Fruit fly (Drosophila melanogaster): ENCODE data around the gene CG8036.
A peak's percentile ranks its signal among the peaks of the same experiment; 100 is the strongest.

The CG8036 gene

dm6 chr3R:8700660-8701059 is 33.0 kb downstream of the CG8036 start:
- TF ChIP-seq CG5204 (GFP tag; optimal IDR thresholded peaks at IDR 0.05) (no peak), cnc (optimal IDR thresholded peaks at IDR 0.05) (no peak), Mnt (GFP tag; optimal IDR thresholded peaks at IDR 0.05) (no peak), CG7101 (tag; optimal IDR thresholded peaks at IDR 0.05) (no peak), CG33017 (tag; optimal IDR thresholded peaks at IDR 0.05) (no peak), ovo (GFP tag; optimal IDR thresholded peaks at IDR 0.05) (no peak), kay (GFP tag; ENCODE audit: borderline replicate concordance) (no peak), tj (GFP tag; optimal IDR thresholded peaks at IDR 0.05) (no peak), CG7045 (GFP tag; optimal IDR thresholded peaks at IDR 0.05) (no peak), cic (GFP tag; optimal IDR thresholded peaks at IDR 0.05) (no peak), Hr96 (GFP tag; optimal IDR thresholded peaks at IDR 0.05) (no peak), toe (GFP tag; optimal IDR thresholded peaks at IDR 0.05) (no peak), Clk (GFP tag; optimal IDR thresholded peaks at IDR 0.05) (no peak), bab1 (GFP tag; optimal IDR thresholded peaks at IDR 0.05) (no peak), CG14711 (tag; optimal IDR thresholded peaks at IDR 0.05) (no peak), pad (GFP tag; optimal IDR thresholded peaks at IDR 0.05) (no peak), CG11617 (GFP tag; optimal IDR thresholded peaks at IDR 0.05) (no peak)

- no peak for TF ChIP-seq toe (GFP tag; optimal IDR thresholded peaks at IDR 0.05)
- no peak for TF ChIP-seq Mnt (GFP tag; optimal IDR thresholded peaks at IDR 0.05)
- no peak for TF ChIP-seq CG5204 (GFP tag; optimal IDR thresholded peaks at IDR 0.05)
- TF ChIP-seq pad (GFP tag; optimal IDR thresholded peaks at IDR 0.05) = no peak
- no peak for TF ChIP-seq CG7045 (GFP tag; optimal IDR thresholded peaks at IDR 0.05)
- TF ChIP-seq ovo (GFP tag; optimal IDR thresholded peaks at IDR 0.05) = no peak
- no peak for TF ChIP-seq tj (GFP tag; optimal IDR thresholded peaks at IDR 0.05)
- no peak for TF ChIP-seq kay (GFP tag; ENCODE audit: borderline replicate concordance)
These were observed 33.5 kb downstream of the CG8036 start for dm6 chr3R:8701197-8701596.

- TF ChIP-seq CG5204 (GFP tag; optimal IDR thresholded peaks at IDR 0.05) (no peak), CG7101 (tag; optimal IDR thresholded peaks at IDR 0.05) (no peak), kay (GFP tag; ENCODE audit: borderline replicate concordance) (no peak), Clk (GFP tag; optimal IDR thresholded peaks at IDR 0.05) (no peak)
These were observed 37.0 kb downstream of the CG8036 start for dm6 chr3R:8704669-8705068.

- no peak for TF ChIP-seq Hr96 (GFP tag; optimal IDR thresholded peaks at IDR 0.05)
- no peak for TF ChIP-seq Clk (GFP tag; optimal IDR thresholded peaks at IDR 0.05)
- no peak for TF ChIP-seq bab1 (GFP tag; optimal IDR thresholded peaks at IDR 0.05)
- TF ChIP-seq CG5204 (GFP tag; optimal IDR thresholded peaks at IDR 0.05) = no peak
- TF ChIP-seq kay (GFP tag; ENCODE audit: borderline replicate concordance) = no peak
- no peak for TF ChIP-seq cic (GFP tag; optimal IDR thresholded peaks at IDR 0.05)
- no peak for TF ChIP-seq Crg-1 (GFP tag; optimal IDR thresholded peaks at IDR 0.05)
- TF ChIP-seq tj (GFP tag; optimal IDR thresholded peaks at IDR 0.05) = no peak
- no peak for TF ChIP-seq ovo (GFP tag; optimal IDR thresholded peaks at IDR 0.05)
- no peak for TF ChIP-seq CG7101 (tag; optimal IDR thresholded peaks at IDR 0.05)
- TF ChIP-seq CG1620 (GFP tag; optimal IDR thresholded peaks at IDR 0.05) = no peak
- TF ChIP-seq cnc (optimal IDR thresholded peaks at IDR 0.05) = no peak
- TF ChIP-seq CG33017 (tag; optimal IDR thresholded peaks at IDR 0.05) = no peak
- TF ChIP-seq CG7045 (GFP tag; optimal IDR thresholded peaks at IDR 0.05) = no peak
These were observed 37.8 kb downstream of the CG8036 start for dm6 chr3R:8705323-8706097.

dm6 chr3R:8707166-8707565 is 39.5 kb downstream of the CG8036 start:
- no peak for TF ChIP-seq CG12768 (GFP tag; optimal IDR thresholded peaks at IDR 0.05)
- no peak for TF ChIP-seq cic (GFP tag; optimal IDR thresholded peaks at IDR 0.05)
- TF ChIP-seq Mnt (GFP tag; optimal IDR thresholded peaks at IDR 0.05) = no peak
- TF ChIP-seq CG14711 (tag; optimal IDR thresholded peaks at IDR 0.05) = no peak
- no peak for TF ChIP-seq pad (GFP tag; optimal IDR thresholded peaks at IDR 0.05)
- no peak for TF ChIP-seq cnc (optimal IDR thresholded peaks at IDR 0.05)
- TF ChIP-seq CG33017 (tag; optimal IDR thresholded peaks at IDR 0.05) = no peak
- TF ChIP-seq CG7101 (tag; optimal IDR thresholded peaks at IDR 0.05) = no peak
- no peak for TF ChIP-seq Hr96 (GFP tag; optimal IDR thresholded peaks at IDR 0.05)
- no peak for TF ChIP-seq CG11617 (GFP tag; optimal IDR thresholded peaks at IDR 0.05)
- TF ChIP-seq bab1 (GFP tag; optimal IDR thresholded peaks at IDR 0.05) = no peak
- no peak for TF ChIP-seq Clk (GFP tag; optimal IDR thresholded peaks at IDR 0.05)
- TF ChIP-seq toe (GFP tag; optimal IDR thresholded peaks at IDR 0.05) = no peak

- TF ChIP-seq Hr96 (GFP tag; optimal IDR thresholded peaks at IDR 0.05) = peak; percentile 83
- TF ChIP-seq CG5204 (GFP tag; optimal IDR thresholded peaks at IDR 0.05) = peak; percentile 1
- TF ChIP-seq CG12768 (GFP tag; optimal IDR thresholded peaks at IDR 0.05) = peak; percentile 21
- TF ChIP-seq bab1 (GFP tag; optimal IDR thresholded peaks at IDR 0.05) = peak; percentile 25
- no peak for TF ChIP-seq CG14711 (tag; optimal IDR thresholded peaks at IDR 0.05)
- peak; percentile 87 for TF ChIP-seq Mnt (GFP tag; optimal IDR thresholded peaks at IDR 0.05)
- TF ChIP-seq ovo (GFP tag; optimal IDR thresholded peaks at IDR 0.05) = peak; percentile 11
- peak; percentile 76 for TF ChIP-seq cic (GFP tag; optimal IDR thresholded peaks at IDR 0.05)
- TF ChIP-seq kay (GFP tag; ENCODE audit: borderline replicate concordance) = no peak
- TF ChIP-seq CG7101 (tag; optimal IDR thresholded peaks at IDR 0.05) = peak; percentile 60
- peak; percentile 30 for TF ChIP-seq Clk (GFP tag; optimal IDR thresholded peaks at IDR 0.05)
- no peak for TF ChIP-seq cnc (optimal IDR thresholded peaks at IDR 0.05)
These were observed 44.3 kb downstream of the CG8036 start for dm6 chr3R:8711890-8712449.

All from whole organism, adult.